Worm (Caenorhabditis elegans) whole organism, L2 larva: ENCODE data around the gene ajm-1.

Experiments used
- C34F6.9 ChIP-seq: fragments of 150-350 bp; optimal IDR thresholded peaks from 2 replicates; lab custom pipeline; 2014; ENCODE audit warnings: missing biosample characterization, missing genetic modification characterization
- F13H6.1 ChIP-seq: sonication (generic microtip); optimal IDR thresholded peaks from 2 replicates; lab custom pipeline; 2016; ENCODE audit warnings: missing genetic modification characterization, missing compliant biosample characterization
- Y55F3AM.14 ChIP-seq: fragments of 200-800 bp; sonication (Bioruptor generic); optimal IDR thresholded peaks from 2 replicates; lab custom pipeline; 2018; ENCODE audit warnings: mild to moderate bottlenecking, missing genetic modification characterization, missing compliant biosample characterization
- ZK546.5 ChIP-seq: sonication (generic microtip); optimal IDR thresholded peaks from 2 replicates; lab custom pipeline; 2017; ENCODE audit warnings: missing biosample characterization, missing genetic modification characterization
- ama-1 ChIP-seq: fragments of 150-350 bp; optimal IDR thresholded peaks from 2 replicates; lab custom pipeline; 2018; ENCODE audit warnings: inconsistent platforms
- blmp-1 ChIP-seq: sonication (generic microtip); optimal IDR thresholded peaks from 2 replicates; lab custom pipeline; 2017; ENCODE audit warnings: missing genetic modification characterization, mild to moderate bottlenecking, missing compliant biosample characterization, antibody characterized with exemption, moderate library complexity; ENCODE audit not compliant: insufficient read depth
- ceh-16 ChIP-seq: fragments of 150-350 bp; optimal IDR thresholded peaks from 2 replicates; lab custom pipeline; 2014; ENCODE audit warnings: missing biosample characterization, missing genetic modification characterization
- ceh-82 ChIP-seq: fragments of 150-350 bp; optimal IDR thresholded peaks from 2 replicates; lab custom pipeline; 2014; ENCODE audit warnings: missing biosample characterization, missing genetic modification characterization
- crh-2 ChIP-seq: sonication (generic microtip); optimal IDR thresholded peaks from 2 replicates; lab custom pipeline; 2017; ENCODE audit warnings: missing biosample characterization, missing genetic modification characterization
- dmd-4 ChIP-seq: sonication (generic microtip); optimal IDR thresholded peaks from 2 replicates; lab custom pipeline; 2017; ENCODE audit warnings: missing biosample characterization, missing genetic modification characterization
- egl-27 ChIP-seq: sonication (generic microtip); optimal IDR thresholded peaks from 3 replicates; lab custom pipeline; 2017; ENCODE audit warnings: missing biosample characterization, missing genetic modification reagents, missing genetic modification characterization
- fos-1 ChIP-seq: fragments of 150-350 bp; optimal IDR thresholded peaks from 2 replicates; lab custom pipeline; 2014; ENCODE audit warnings: missing biosample characterization, missing genetic modification characterization
- gmeb-1 ChIP-seq: fragments of 150-350 bp; optimal IDR thresholded peaks from 2 replicates; lab custom pipeline; 2014; ENCODE audit warnings: missing biosample characterization, missing genetic modification characterization
- lin-13 ChIP-seq: fragments of 150-350 bp; optimal IDR thresholded peaks from 2 replicates; lab custom pipeline; 2014; ENCODE audit warnings: missing biosample characterization, missing genetic modification reagents, missing genetic modification characterization
- lsy-2 ChIP-seq, 2 experiments: fragments of 150-350 bp in 1 of 2; sonication (generic microtip) in 1 of 2; optimal IDR thresholded peaks; 2 replicates each; lab custom pipeline; 2014 to 2017; ENCODE audit warnings: missing biosample characterization in 2 of 2, missing genetic modification characterization in 2 of 2
- mab-5 ChIP-seq: fragments of 150-350 bp; optimal IDR thresholded peaks from 2 replicates; lab custom pipeline; 2014; ENCODE audit warnings: missing biosample characterization, missing genetic modification characterization
- mbf-1 ChIP-seq: sonication (generic microtip); optimal IDR thresholded peaks from 2 replicates; lab custom pipeline; 2017; ENCODE audit warnings: missing biosample characterization, missing genetic modification characterization
- mdl-1 ChIP-seq, 2 experiments: fragments of 150-350 bp in 1 of 2; sonication (generic microtip) in 1 of 2; optimal IDR thresholded peaks; 2 replicates each; lab custom pipeline; 2017; ENCODE audit warnings: missing biosample characterization in 2 of 2, missing genetic modification characterization in 2 of 2
- nhr-10 ChIP-seq: sonication (generic microtip); optimal IDR thresholded peaks from 2 replicates; lab custom pipeline; 2017; ENCODE audit warnings: missing biosample characterization, missing genetic modification characterization
- nhr-11 ChIP-seq: fragments of 150-350 bp; optimal IDR thresholded peaks from 2 replicates; lab custom pipeline; 2014; ENCODE audit warnings: missing biosample characterization, missing genetic modification characterization
- nhr-129 ChIP-seq: fragments of 150-350 bp; optimal IDR thresholded peaks from 2 replicates; lab custom pipeline; 2014; ENCODE audit warnings: missing biosample characterization, missing genetic modification characterization
- nhr-21 ChIP-seq: fragments of 150-350 bp; optimal IDR thresholded peaks from 2 replicates; lab custom pipeline; 2014; ENCODE audit warnings: missing biosample characterization, missing genetic modification characterization
- nhr-237 ChIP-seq: fragments of 150-350 bp; optimal IDR thresholded peaks from 2 replicates; lab custom pipeline; 2014; ENCODE audit warnings: missing biosample characterization, missing genetic modification characterization
- nhr-25 ChIP-seq: fragments of 150-350 bp; sonication (generic microtip); optimal IDR thresholded peaks from 3 replicates; lab custom pipeline; 2014; ENCODE audit warnings: missing biosample characterization, missing genetic modification characterization
- nhr-6 ChIP-seq: fragments of 150-350 bp; optimal IDR thresholded peaks from 2 replicates; lab custom pipeline; 2014; ENCODE audit warnings: missing biosample characterization, missing genetic modification characterization
- nhr-77 ChIP-seq: fragments of 150-350 bp; optimal IDR thresholded peaks from 2 replicates; lab custom pipeline; 2014; ENCODE audit warnings: missing biosample characterization, missing genetic modification characterization
- peb-1 ChIP-seq: fragments of 150-350 bp; optimal IDR thresholded peaks from 2 replicates; lab custom pipeline; 2014; ENCODE audit warnings: missing biosample characterization, missing genetic modification characterization
- sem-4 ChIP-seq: fragments of 150-350 bp; optimal IDR thresholded peaks from 2 replicates; lab custom pipeline; 2014; ENCODE audit warnings: missing biosample characterization, missing genetic modification reagents, missing genetic modification characterization
- sma-9 ChIP-seq, 2 experiments: fragments of 150-350 bp in 1 of 2; sonication (generic microtip) in 1 of 2; optimal IDR thresholded peaks; 2 replicates each; lab custom pipeline; 2014 to 2016; ENCODE audit warnings: missing genetic modification characterization in 2 of 2, mild to moderate bottlenecking in 1 of 2, missing biosample characterization in 1 of 2, missing compliant biosample characterization in 1 of 2, missing genetic modification reagents in 1 of 2, moderate library complexity in 1 of 2
- snpc-4 ChIP-seq: fragments of 150-350 bp; optimal IDR thresholded peaks from 2 replicates; lab custom pipeline; 2014; ENCODE audit warnings: missing biosample characterization, missing genetic modification characterization
- unc-39 ChIP-seq: fragments of 150-350 bp; optimal IDR thresholded peaks from 2 replicates; lab custom pipeline; 2014; ENCODE audit warnings: missing biosample characterization, missing genetic modification characterization
- unc-55 ChIP-seq: fragments of 150-350 bp; sonication (generic microtip); optimal IDR thresholded peaks from 3 replicates; lab custom pipeline; 2014; ENCODE audit warnings: missing biosample characterization, missing genetic modification reagents, missing genetic modification characterization
- unc-62 ChIP-seq: fragments of 150-350 bp; optimal IDR thresholded peaks from 2 replicates; lab custom pipeline; 2014; ENCODE audit warnings: missing biosample characterization, missing genetic modification reagents, missing genetic modification characterization
- zag-1 ChIP-seq: fragments of 150-350 bp; optimal IDR thresholded peaks from 2 replicates; lab custom pipeline; 2014; ENCODE audit warnings: missing biosample characterization, missing genetic modification characterization
- ztf-1 ChIP-seq: fragments of 200-800 bp; sonication (Bioruptor generic); conservative IDR thresholded peaks from 2 replicates; pipeline ENCODE4 v1.3.6; 2022; ENCODE audit warnings: missing genetic modification characterization, missing compliant biosample characterization
- ztf-11 ChIP-seq: sonication (generic microtip); optimal IDR thresholded peaks from 2 replicates; lab custom pipeline; 2017; ENCODE audit warnings: missing biosample characterization, missing genetic modification characterization
- ztf-4 ChIP-seq: fragments of 150-350 bp; optimal IDR thresholded peaks from 2 replicates; lab custom pipeline; 2014; ENCODE audit warnings: missing biosample characterization, missing genetic modification characterization

Gene ajm-1

DNA sequence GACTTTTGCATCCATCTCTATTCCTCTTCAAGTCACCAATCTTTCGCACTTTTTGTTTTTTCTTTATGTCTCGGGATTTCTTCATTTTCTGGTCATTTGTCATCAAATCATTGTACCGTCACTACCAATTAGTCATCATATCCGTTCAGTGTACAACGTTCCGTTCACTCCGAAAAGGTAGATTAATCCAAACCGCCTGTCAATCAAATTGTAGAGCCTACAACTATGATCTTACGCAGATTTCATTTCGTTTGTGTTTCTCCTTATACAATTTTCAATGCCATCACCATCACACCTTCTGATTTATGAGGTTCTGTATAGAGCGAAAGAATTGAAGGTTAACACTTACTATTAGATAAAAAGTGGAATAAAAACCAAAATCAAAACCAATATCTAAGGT is 3.1 kb downstream of the ajm-1 start (continued):
- TF ChIP-seq F13H6.1 = no peak
- TF ChIP-seq mbf-1 = no peak
- TF ChIP-seq crh-2 (tag; lab: Kevin White, UChicago) = peak; percentile 30
- TF ChIP-seq mdl-1 (tag; optimal IDR thresholded peaks at IDR 0.05; lab: Kevin White, UChicago) = no peak

DNA sequence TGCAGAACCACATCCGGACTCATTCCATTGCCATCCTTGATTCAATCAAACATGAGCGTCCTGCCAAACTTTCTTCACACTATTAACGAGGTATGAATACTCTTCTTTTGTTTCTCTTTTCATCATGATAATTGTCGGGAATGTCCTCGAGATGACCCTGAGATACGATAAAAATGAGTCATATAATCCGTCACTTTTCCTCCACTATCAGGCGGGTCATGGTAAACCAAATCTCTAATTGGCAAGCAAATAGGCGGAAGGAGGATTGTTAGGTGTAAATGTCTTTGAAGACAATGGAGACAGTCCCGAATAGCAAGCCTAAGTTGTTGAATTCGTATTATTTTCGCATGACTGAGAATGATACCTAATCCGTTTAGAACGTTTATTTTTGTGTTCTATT is 5.9 kb downstream of the ajm-1 start:
- no peak for TF ChIP-seq mab-5 (tag; lab: Kevin White, UChicago)
- TF ChIP-seq sem-4 (tag; lab: Kevin White, UChicago) = no peak
- no peak for TF ChIP-seq blmp-1 (tag; lab: Kevin White, UChicago)
- no peak for TF ChIP-seq nhr-25 (tag; lab: Kevin White, UChicago)
- TF ChIP-seq ceh-16 (tag; lab: Kevin White, UChicago) = peak; percentile 14

DNA sequence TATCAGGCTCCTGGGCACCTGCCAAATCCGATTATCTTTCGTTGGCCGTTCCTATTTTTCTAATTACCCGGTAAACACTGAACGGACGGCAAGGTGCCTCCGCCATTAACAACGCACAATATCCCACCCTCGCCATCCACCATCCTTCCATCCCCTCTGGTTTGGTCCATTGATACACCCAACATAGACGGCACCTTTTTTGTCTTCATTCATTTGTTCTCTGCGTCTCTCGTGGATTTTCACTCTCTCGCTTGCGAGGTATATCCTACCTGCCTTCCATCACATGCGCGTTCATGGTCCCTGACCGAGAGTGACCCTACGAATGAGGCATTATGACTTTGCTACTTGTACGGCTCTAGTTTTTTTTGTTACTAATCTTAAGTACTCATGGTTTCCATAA is 6.8 kb downstream of the ajm-1 start:
- no peak for TF ChIP-seq crh-2 (tag; lab: Kevin White, UChicago)
- TF ChIP-seq mdl-1 (tag; optimal IDR thresholded peaks at IDR 0.05; lab: Kevin White, UChicago) = no peak
- TF ChIP-seq ztf-1 (GFP tag; lab: Robert Waterston, UW) = no peak
- TF ChIP-seq ZK546.5 (tag; lab: Kevin White, UChicago) = no peak
- no peak for TF ChIP-seq fos-1 (tag; lab: Kevin White, UChicago)
- TF ChIP-seq gmeb-1 (tag; lab: Kevin White, UChicago) = no peak
- TF ChIP-seq mab-5 (tag; lab: Kevin White, UChicago) = no peak
- no peak for TF ChIP-seq ceh-82 (tag; lab: Kevin White, UChicago)
- no peak for TF ChIP-seq nhr-237
- no peak for TF ChIP-seq nhr-6
- TF ChIP-seq ceh-16 (tag; lab: Kevin White, UChicago) = no peak
- no peak for TF ChIP-seq snpc-4
- no peak for TF ChIP-seq unc-39
- TF ChIP-seq unc-62 = no peak
- no peak for TF ChIP-seq sem-4 (tag; lab: Kevin White, UChicago)
- TF ChIP-seq nhr-77 (tag; lab: Kevin White, UChicago) = no peak
- TF ChIP-seq ama-1 (lab: Kevin White, UChicago) = no peak

DNA sequence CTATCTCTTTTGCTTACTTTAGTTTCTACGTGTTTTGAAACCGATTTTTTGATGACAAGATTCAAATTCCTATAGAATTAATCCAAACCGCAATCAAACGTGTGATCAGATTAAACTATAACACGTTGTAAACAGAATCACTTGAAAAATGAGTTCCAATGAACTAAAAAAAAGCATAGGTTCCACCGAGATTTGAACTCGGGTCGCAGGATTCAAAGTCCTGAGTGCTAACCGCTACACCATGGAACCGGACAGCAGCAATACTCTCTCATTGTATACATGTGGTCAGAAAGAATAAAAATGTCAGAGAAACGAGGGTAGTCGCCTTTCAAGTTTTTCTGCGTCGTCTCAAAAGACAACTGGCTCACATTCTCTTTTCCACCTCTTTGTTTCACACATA is 8.6 kb downstream of the ajm-1 start:
- peak; percentile 63 for TF ChIP-seq nhr-6
- TF ChIP-seq lsy-2 (tag; optimal IDR thresholded peaks at IDR 0.05; lab: Kevin White, UChicago) = peak; percentile 23 to 30
- peak; percentile 60 for TF ChIP-seq sma-9 (GFP tag; optimal IDR thresholded peaks at IDR 0.05; lab: Kevin White, UChicago)
- no peak for TF ChIP-seq sma-9 (tag; optimal IDR thresholded peaks at IDR 0.05; lab: Kevin White, UChicago)
- peak; percentile 42 for TF ChIP-seq fos-1 (tag; lab: Kevin White, UChicago)
- no peak for TF ChIP-seq dmd-4 (tag; lab: Kevin White, UChicago)
- peak; percentile 36 for TF ChIP-seq gmeb-1 (tag; lab: Kevin White, UChicago)
- TF ChIP-seq crh-2 (tag; lab: Kevin White, UChicago) = peak; percentile 62
- TF ChIP-seq lin-13 (GFP tag; lab: Kevin White, UChicago) = peak; percentile 74
- no peak for TF ChIP-seq ceh-82 (tag; lab: Kevin White, UChicago)
- TF ChIP-seq peb-1 (tag; lab: Kevin White, UChicago) = no peak
- peak; percentile 15 for TF ChIP-seq nhr-25 (tag; lab: Kevin White, UChicago)
- TF ChIP-seq Y55F3AM.14 (GFP tag; lab: Kevin White, UChicago) = peak; percentile 66
- TF ChIP-seq nhr-21 (tag; lab: Kevin White, UChicago) = peak; percentile 49
- peak; percentile 77 for TF ChIP-seq nhr-129 (tag; lab: Kevin White, UChicago)
- TF ChIP-seq nhr-10 = no peak
- TF ChIP-seq nhr-77 (tag; lab: Kevin White, UChicago) = no peak
- TF ChIP-seq ztf-4 (tag; lab: Kevin White, UChicago) = peak; percentile 20
- TF ChIP-seq ztf-11 (tag; lab: Kevin White, UChicago) = no peak
- TF ChIP-seq sem-4 (tag; lab: Kevin White, UChicago) = peak; percentile 25
- TF ChIP-seq mab-5 (tag; lab: Kevin White, UChicago) = peak; percentile 9
- peak; percentile 54 for TF ChIP-seq unc-55 (GFP tag; lab: Kevin White, UChicago)
- TF ChIP-seq F13H6.1 = peak; percentile 40
- peak; percentile 5 for TF ChIP-seq C34F6.9 (tag; lab: Kevin White, UChicago)
- peak; percentile 13 for TF ChIP-seq nhr-11 (tag; lab: Kevin White, UChicago)
- TF ChIP-seq egl-27 (tag; lab: Kevin White, UChicago) = peak; percentile 25
- TF ChIP-seq zag-1 (tag; lab: Kevin White, UChicago) = no peak
